Fruit fly (Drosophila melanogaster) whole organism, embryonic: ENCODE results near the gene Ugt305A1.

ENCODE experiments used
- Adf1 ChIP-seq: fragments of 200-800 bp; sonication (Bioruptor generic); IDR thresholded peaks from 2 replicates; pipeline ENCODE4 v1.3.6; 2022; ENCODE audit warnings: missing biosample characterization, missing genetic modification characterization
- Aef1 ChIP-seq: fragments of 200-800 bp; sonication (Bioruptor generic); IDR thresholded peaks from 3 replicates; pipeline ENCODE4 v1.3.6; 2022; ENCODE audit warnings: missing biosample characterization, missing genetic modification characterization
- B-H1 ChIP-seq: fragments of 200-800 bp; sonication (Bioruptor generic); IDR thresholded peaks from 3 replicates; pipeline ENCODE4 v1.3.6; 2022; ENCODE audit warnings: missing biosample characterization, missing genetic modification characterization
- BtbVII ChIP-seq: fragments of 200-800 bp; sonication (Bioruptor generic); optimal IDR thresholded peaks from 3 replicates; lab custom pipeline; 2017; ENCODE audit warnings: missing biosample characterization, mild to moderate bottlenecking, missing genetic modification characterization
- CG10209 ChIP-seq: fragments of 200-800 bp; sonication (Bioruptor generic); optimal IDR thresholded peaks from 3 replicates; lab custom pipeline; 2017; ENCODE audit warnings: missing biosample characterization, mild to moderate bottlenecking, missing genetic modification characterization, missing genetic modification reagents
- CG10366 ChIP-seq: fragments of 200-800 bp; sonication (Bioruptor generic); IDR thresholded peaks from 2 replicates; pipeline ENCODE4 v1.3.6; 2022; ENCODE audit warnings: missing biosample characterization, missing genetic modification characterization
- CG10462 ChIP-seq: fragments of 200-800 bp; sonication (Bioruptor generic); optimal IDR thresholded peaks from 2 replicates; lab custom pipeline; 2016; ENCODE audit warnings: missing biosample characterization, missing genetic modification characterization
- CG12219 ChIP-seq: fragments of 200-800 bp; sonication (Bioruptor generic); optimal IDR thresholded peaks from 3 replicates; lab custom pipeline; 2018; ENCODE audit warnings: missing biosample characterization, mild to moderate bottlenecking, missing genetic modification characterization
- CG14710 ChIP-seq: fragments of 200-800 bp; sonication (Bioruptor generic); optimal IDR thresholded peaks from 3 replicates; lab custom pipeline; 2019; ENCODE audit warnings: missing biosample characterization, mild to moderate bottlenecking, missing genetic modification characterization, moderate library complexity
- CG1647 ChIP-seq: fragments of 200-800 bp; sonication (Bioruptor generic); optimal IDR thresholded peaks from 3 replicates; lab custom pipeline; 2016; ENCODE audit warnings: missing biosample characterization, missing genetic modification characterization
- CG17612 ChIP-seq: fragments of 200-800 bp; sonication (Bioruptor generic); IDR thresholded peaks from 2 replicates; pipeline ENCODE4 v1.3.6; 2022; ENCODE audit warnings: missing biosample characterization, missing genetic modification characterization
- CG1832 ChIP-seq: fragments of 200-800 bp; sonication (Bioruptor generic); optimal IDR thresholded peaks from 2 replicates; lab custom pipeline; 2017; ENCODE audit warnings: missing biosample characterization, mild to moderate bottlenecking, missing genetic modification characterization, inconsistent platforms
- CG2116 ChIP-seq: fragments of 200-800 bp; sonication (Bioruptor generic); optimal IDR thresholded peaks from 3 replicates; lab custom pipeline; 2018; ENCODE audit warnings: missing biosample characterization, mild to moderate bottlenecking, missing genetic modification characterization
- CG30403 ChIP-seq: fragments of 200-800 bp; sonication (Bioruptor generic); optimal IDR thresholded peaks from 3 replicates; lab custom pipeline; 2016; ENCODE audit warnings: missing biosample characterization, missing genetic modification characterization
- CG32532 ChIP-seq: fragments of 200-800 bp; sonication (Bioruptor generic); IDR thresholded peaks from 2 replicates; pipeline ENCODE4 v1.3.6; 2022; ENCODE audit warnings: missing biosample characterization, missing genetic modification characterization
- CG3995 ChIP-seq: fragments of 200-800 bp; sonication (Bioruptor generic); optimal IDR thresholded peaks from 3 replicates; lab custom pipeline; 2016; ENCODE audit warnings: missing biosample characterization, missing genetic modification characterization
- CG4328 ChIP-seq: fragments of 200-800 bp; sonication (Bioruptor generic); optimal IDR thresholded peaks from 3 replicates; lab custom pipeline; 2017; ENCODE audit warnings: missing biosample characterization, missing genetic modification reagents, missing genetic modification characterization
- CG4424 ChIP-seq: fragments of 200-800 bp; sonication (Bioruptor generic); optimal IDR thresholded peaks from 3 replicates; lab custom pipeline; 2016; ENCODE audit warnings: missing biosample characterization, missing genetic modification characterization
- CG4730 ChIP-seq: fragments of 200-800 bp; sonication (Bioruptor generic); IDR thresholded peaks from 2 replicates; pipeline ENCODE4 v1.3.6; 2022; ENCODE audit warnings: missing biosample characterization, missing genetic modification characterization
- CG4820 ChIP-seq: fragments of 200-800 bp; sonication (Bioruptor generic); optimal IDR thresholded peaks from 3 replicates; lab custom pipeline; 2016; ENCODE audit warnings: missing biosample characterization, missing genetic modification characterization
- CG5245 ChIP-seq: fragments of 200-800 bp; sonication (Bioruptor generic); optimal IDR thresholded peaks from 3 replicates; lab custom pipeline; 2016; ENCODE audit warnings: missing biosample characterization, missing genetic modification characterization
- CG8089 ChIP-seq: fragments of 200-800 bp; sonication (Bioruptor generic); optimal IDR thresholded peaks from 3 replicates; lab custom pipeline; 2016; ENCODE audit warnings: missing biosample characterization, missing genetic modification characterization
- Elba2 ChIP-seq: fragments of 200-800 bp; sonication (Bioruptor generic); optimal IDR thresholded peaks from 3 replicates; lab custom pipeline; 2016; ENCODE audit warnings: missing biosample characterization, missing genetic modification characterization
- NFAT ChIP-seq: fragments of 200-800 bp; sonication (Bioruptor generic); IDR thresholded peaks from 2 replicates; pipeline ENCODE4 v1.3.6; 2022; ENCODE audit warnings: missing biosample characterization, missing genetic modification characterization
- Nf-YC ChIP-seq: fragments of 200-800 bp; optimal IDR thresholded peaks from 3 replicates; lab custom pipeline; 2019; ENCODE audit warnings: missing biosample characterization, mild to moderate bottlenecking, missing genetic modification characterization, moderate library complexity
- Ravus ChIP-seq: fragments of 200-800 bp; sonication (Bioruptor generic); IDR thresholded peaks from 2 replicates; pipeline ENCODE4 v1.3.6; 2022; ENCODE audit warnings: missing biosample characterization, missing genetic modification characterization
- Side ChIP-seq: fragments of 200-800 bp; sonication (Bioruptor generic); optimal IDR thresholded peaks from 2 replicates; lab custom pipeline; 2016; ENCODE audit warnings: missing biosample characterization, missing genetic modification characterization
- Six4 ChIP-seq: fragments of 200-800 bp; sonication (Bioruptor generic); optimal IDR thresholded peaks from 2 replicates; lab custom pipeline; 2016; ENCODE audit warnings: missing biosample characterization, missing genetic modification characterization
- Sry-β ChIP-seq: fragments of 200-800 bp; sonication (Bioruptor generic); optimal IDR thresholded peaks from 2 replicates; lab custom pipeline; 2018; ENCODE audit warnings: missing biosample characterization, mild to moderate bottlenecking, missing genetic modification characterization, moderate library complexity
- Trl ChIP-seq, 3 experiments: fragments of >200 bp in 2 of 3; fragments of 200-800 bp in 1 of 3; sonication (Bioruptor generic) in 1 of 3; optimal IDR thresholded peaks; 2 replicates in 1 of 3; 3 replicates in 2 of 3; lab custom pipeline; 2016 to 2017; ENCODE audit warnings: missing biosample characterization in 1 of 3, missing genetic modification characterization in 1 of 3
- Usf ChIP-seq: fragments of 200-800 bp; sonication (Bioruptor generic); optimal IDR thresholded peaks from 2 replicates; lab custom pipeline; 2017; ENCODE audit warnings: missing genotype, missing biosample characterization, missing genetic modification characterization
- abd-A ChIP-seq: fragments of 200-800 bp; sonication (Bioruptor generic); optimal IDR thresholded peaks from 3 replicates; lab custom pipeline; 2019; ENCODE audit warnings: missing biosample characterization, mild to moderate bottlenecking, missing genetic modification characterization, moderate library complexity
- bcd ChIP-seq: fragments of 200-800 bp; sonication (Bioruptor generic); optimal IDR thresholded peaks from 2 replicates; lab custom pipeline; 2017; ENCODE audit warnings: missing biosample characterization, mild to moderate bottlenecking, missing genetic modification characterization
- bigmax ChIP-seq: fragments of 200-800 bp; sonication (Bioruptor generic); optimal IDR thresholded peaks from 2 replicates; lab custom pipeline; 2018; ENCODE audit warnings: missing biosample characterization, mild to moderate bottlenecking, missing genetic modification characterization
- ftz-f1 ChIP-seq: fragments of 200-800 bp; sonication (Bioruptor generic); optimal IDR thresholded peaks from 2 replicates; lab custom pipeline; 2016; ENCODE audit warnings: missing biosample characterization, missing genetic modification characterization
- hth ChIP-seq: fragments of >200 bp; optimal IDR thresholded peaks from 2 replicates; lab custom pipeline; 2017; ENCODE audit warnings: inconsistent platforms
- lab ChIP-seq: fragments of 200-800 bp; sonication (Bioruptor generic); optimal IDR thresholded peaks from 3 replicates; lab custom pipeline; 2017; ENCODE audit warnings: missing biosample characterization, missing genetic modification characterization, mild to moderate bottlenecking, moderate library complexity, missing genetic modification reagents
- lbe ChIP-seq: fragments of 200-800 bp; sonication (Bioruptor generic); optimal IDR thresholded peaks from 2 replicates; lab custom pipeline; 2016; ENCODE audit warnings: missing biosample characterization, mild to moderate bottlenecking, missing genetic modification characterization
- maf-S ChIP-seq: fragments of 200-800 bp; sonication (Bioruptor generic); optimal IDR thresholded peaks from 2 replicates; lab custom pipeline; 2016; ENCODE audit warnings: missing biosample characterization, missing genetic modification characterization
- nerfin-2 ChIP-seq: fragments of 200-800 bp; sonication (Bioruptor generic); IDR thresholded peaks from 2 replicates; pipeline ENCODE4 v1.3.6; 2022; ENCODE audit warnings: missing biosample characterization, missing genetic modification characterization; ENCODE audit not compliant: partially characterized antibody
- p53 ChIP-seq: fragments of 200-800 bp; sonication (Bioruptor generic); optimal IDR thresholded peaks from 2 replicates; lab custom pipeline; 2016; ENCODE audit warnings: missing biosample characterization, missing genetic modification characterization
- pfk ChIP-seq: fragments of 200-800 bp; sonication (Bioruptor generic); optimal IDR thresholded peaks from 2 replicates; lab custom pipeline; 2018; ENCODE audit warnings: missing biosample characterization, mild to moderate bottlenecking, missing genetic modification characterization, moderate library complexity
- phol ChIP-seq: fragments of 200-800 bp; sonication (Bioruptor generic); optimal IDR thresholded peaks from 3 replicates; lab custom pipeline; 2018; ENCODE audit warnings: missing biosample characterization, mild to moderate bottlenecking, missing genetic modification characterization, moderate library complexity
- pita ChIP-seq: fragments of 200-800 bp; sonication (Bioruptor generic); optimal IDR thresholded peaks from 2 replicates; lab custom pipeline; 2017; ENCODE audit warnings: missing biosample characterization, mild to moderate bottlenecking, missing genetic modification characterization
- sens ChIP-seq: fragments of 200-800 bp; sonication (Bioruptor generic); peaks from one replicate; lab custom pipeline; 2016; ENCODE audit warnings: missing biosample characterization, missing genetic modification characterization
- seq ChIP-seq: fragments of 200-800 bp; sonication (Bioruptor generic); IDR thresholded peaks from 2 replicates; pipeline ENCODE4 v1.3.6; 2022; ENCODE audit warnings: missing biosample characterization, missing genetic modification characterization
- slou ChIP-seq: fragments of 200-800 bp; sonication (Bioruptor generic); optimal IDR thresholded peaks from 3 replicates; lab custom pipeline; 2016; ENCODE audit warnings: missing biosample characterization, missing genetic modification characterization
- sna ChIP-seq: fragments of 200-800 bp; sonication (Bioruptor generic); IDR thresholded peaks from 2 replicates; pipeline ENCODE4 v1.3.6; 2022; ENCODE audit warnings: missing biosample characterization, missing genetic modification characterization; ENCODE audit not compliant: partially characterized antibody
- so ChIP-seq: fragments of 200-800 bp; sonication (Bioruptor generic); IDR thresholded peaks from 3 replicates; pipeline ENCODE4 v1.3.6; 2022; ENCODE audit warnings: missing biosample characterization, missing genetic modification characterization
- twi ChIP-seq: fragments of 200-800 bp; optimal IDR thresholded peaks from 2 replicates; lab custom pipeline; 2019; ENCODE audit warnings: missing biosample characterization, mild to moderate bottlenecking, missing genetic modification characterization, moderate library complexity

Ugt305A1 gene

DNA sequence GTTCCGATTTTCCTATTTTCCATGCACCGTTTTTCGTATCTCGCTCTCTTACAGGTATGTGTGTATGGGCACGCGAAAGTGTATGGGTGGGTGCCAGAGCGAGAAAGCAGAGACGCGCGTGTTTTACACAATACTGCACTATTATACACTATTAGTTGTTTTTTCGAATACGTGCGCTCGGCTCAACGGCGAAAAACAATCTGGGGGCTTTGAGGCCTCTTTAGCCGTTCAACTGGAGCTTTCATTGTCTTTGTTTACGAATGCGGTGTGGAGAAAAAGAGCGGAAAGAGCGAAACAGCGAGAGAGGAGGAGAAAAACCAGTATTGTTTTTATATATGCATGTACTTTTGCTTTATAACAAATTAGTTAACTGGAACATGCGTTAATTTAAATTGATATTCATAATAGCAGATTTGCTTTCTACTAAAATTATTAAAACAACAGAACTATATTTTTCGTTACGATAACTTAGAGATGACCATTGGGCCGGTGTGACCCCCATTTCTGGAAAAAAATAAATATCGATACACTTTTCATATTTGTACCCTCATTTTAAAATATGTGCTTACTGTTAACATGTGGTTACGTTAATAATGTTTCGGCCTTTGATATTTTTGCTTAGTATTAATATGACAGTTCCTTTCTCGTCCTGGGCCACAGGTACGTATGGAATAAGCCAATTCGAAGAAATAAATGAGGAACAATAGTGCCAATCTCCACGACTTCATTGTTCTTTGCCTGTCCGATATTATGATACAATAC is 43.1 kb downstream of the Ugt305A1 start, which contains the start of gene CG14995 (continued):
- TF ChIP-seq Trl (optimal IDR thresholded peaks at IDR 0.05; lab: Kevin White, UChicago) = peak; percentile 61 to 86
- no peak for TF ChIP-seq Trl (GFP tag; optimal IDR thresholded peaks at IDR 0.05; lab: Kevin White, UChicago)
- no peak for TF ChIP-seq twi (tag; lab: Kevin White, UChicago)
- no peak for TF ChIP-seq maf-S
- no peak for TF ChIP-seq seq (GFP tag; lab: Robert Waterston, UW)
- TF ChIP-seq Six4 (GFP tag; lab: Kevin White, UChicago) = no peak
- no peak for TF ChIP-seq hth (lab: Kevin White, UChicago)
- peak; percentile 16 for TF ChIP-seq ftz-f1 (GFP tag; lab: Kevin White, UChicago)
- TF ChIP-seq Aef1 (GFP tag; lab: Robert Waterston, UW) = no peak
- no peak for TF ChIP-seq CG1647
- TF ChIP-seq p53 (GFP tag; lab: Kevin White, UChicago) = no peak
- no peak; the same call in 2 of the 3 replicates for TF ChIP-seq B-H1 (GFP tag; lab: Robert Waterston, UW)
- no peak for TF ChIP-seq CG3995 (GFP tag; lab: Kevin White, UChicago)
- TF ChIP-seq Ravus (GFP tag; lab: Robert Waterston, UW) = no peak
- peak; percentile 79 for TF ChIP-seq BtbVII (GFP tag; lab: Kevin White, UChicago)
- no peak for TF ChIP-seq CG30403
- TF ChIP-seq Nf-YC = peak; percentile 31
- TF ChIP-seq lbe (GFP tag; lab: Kevin White, UChicago) = peak; percentile 65
- TF ChIP-seq CG10209 (GFP tag; lab: Kevin White, UChicago) = no peak
- TF ChIP-seq CG4328 (GFP tag; lab: Kevin White, UChicago) = peak; percentile 29
- TF ChIP-seq bcd (GFP tag; lab: Kevin White, UChicago) = no peak
- TF ChIP-seq Sry-β (GFP tag; lab: Kevin White, UChicago) = no peak
- no peak for TF ChIP-seq CG1832
- TF ChIP-seq CG32532 = no peak; the same call in 1 of the 2 replicates
- no peak for TF ChIP-seq CG10366 (GFP tag; lab: Robert Waterston, UW)
- no peak for TF ChIP-seq CG4424
- no peak for TF ChIP-seq nerfin-2 (GFP tag; lab: Robert Waterston, UW)
- no peak for TF ChIP-seq Usf (GFP tag; lab: Kevin White, UChicago)
- no peak for TF ChIP-seq CG8089 (GFP tag; lab: Kevin White, UChicago)
- TF ChIP-seq phol (tag; lab: Kevin White, UChicago) = no peak
- no peak for TF ChIP-seq slou (GFP tag; lab: Kevin White, UChicago)
- no peak for TF ChIP-seq CG4820
- peak; percentile 99 for TF ChIP-seq CG14710
- peak; percentile 84 for TF ChIP-seq Elba2 (GFP tag; lab: Kevin White, UChicago)
- no peak for TF ChIP-seq CG5245
- no peak for TF ChIP-seq Side
- TF ChIP-seq NFAT = no peak
- no peak for TF ChIP-seq CG12219
- TF ChIP-seq pfk (GFP tag; lab: Kevin White, UChicago) = no peak
- TF ChIP-seq lab (GFP tag; lab: Kevin White, UChicago) = peak; percentile 67
- peak; percentile 66 for TF ChIP-seq abd-A (tag; lab: Kevin White, UChicago)
- TF ChIP-seq Adf1 (GFP tag; lab: Robert Waterston, UW) = peak; percentile 45; the same call in 1 of the 2 replicates
- 0 out of 2 replicates have a peak, but pooled peaks have one; percentile 15 for TF ChIP-seq sna (GFP tag; lab: Robert Waterston, UW)
- no peak for TF ChIP-seq bigmax
- TF ChIP-seq pita (GFP tag; lab: Kevin White, UChicago) = no peak
- no peak for TF ChIP-seq CG4730
- TF ChIP-seq CG17612 (GFP tag; lab: Robert Waterston, UW) = no peak
- TF ChIP-seq so (GFP tag; lab: Robert Waterston, UW) = no peak
- TF ChIP-seq CG10462 (GFP tag; lab: Kevin White, UChicago) = no peak
- peak; percentile 93 for TF ChIP-seq sens (GFP tag; lab: Kevin White, UChicago)
- TF ChIP-seq CG2116 (GFP tag; lab: Kevin White, UChicago) = peak; percentile 30
